Fruit fly (Drosophila melanogaster) S2 (cell line): ENCODE results near the gene Idh3a.

ENCODE experiments used
- CG8478 ChIP-seq: fragments of >200 bp; optimal IDR thresholded peaks from 2 replicates; lab custom pipeline; 2018
- CTCF ChIP-seq, 2 experiments: fragments of >200 bp; optimal IDR thresholded peaks; 2 replicates each; lab custom pipeline; 2018

dm6 chrX:19485057-19485456 lies 36.6 kb downstream of the Idh3a start:
- no peak for TF ChIP-seq CTCF (optimal IDR thresholded peaks at IDR 0.05; lab: Kevin White, UChicago)
- TF ChIP-seq CG8478 (lab: Kevin White, UChicago) = no peak
